Worm (Caenorhabditis elegans) whole organism, L4/young adult: ENCODE measurements around the gene acdh-8.

ENCODE experiments used
- W03F9.2 ChIP-seq: fragments of 150-350 bp; optimal IDR thresholded peaks from 2 replicates; lab custom pipeline; 2014; ENCODE audit warnings: missing biosample characterization, missing genetic modification characterization
- him-1 ChIP-seq: sonication (generic microtip); optimal IDR thresholded peaks from 2 replicates; lab custom pipeline; 2016; ENCODE audit warnings: missing genotype, missing genetic modification reagents, missing genetic modification characterization, missing compliant biosample characterization

DNA sequence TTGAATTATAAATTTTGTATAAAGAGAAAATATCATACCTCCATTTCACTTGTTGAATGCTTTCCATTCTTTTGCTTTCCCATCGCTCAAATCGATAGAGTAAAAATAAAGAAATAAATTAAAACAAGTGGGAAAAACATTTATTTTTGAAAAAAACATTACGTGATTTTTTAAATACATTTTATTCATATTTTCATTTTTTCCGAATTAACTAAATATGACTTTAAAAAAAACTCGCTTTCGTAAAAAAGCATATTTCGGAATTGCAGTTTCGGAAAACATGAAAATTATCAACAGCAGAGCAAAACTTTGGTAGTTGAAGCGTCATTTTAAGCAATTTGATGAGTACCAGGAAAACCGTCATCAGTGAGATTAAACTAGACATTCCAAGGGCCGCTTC is 5.3 kb downstream of the acdh-8 start, which contains the start of gene K05F1.8:
- TF ChIP-seq W03F9.2 (tag; lab: Kevin White, UChicago) = no peak
- TF ChIP-seq him-1 (tag; lab: Kevin White, UChicago) = no peak
